Worm (Caenorhabditis elegans): ENCODE data around the gene scd-2.

ce11 chrV:6652051-6652450 lies 19.0 kb downstream of the scd-2 start, which contains the start of gene T10H9.8:
- TF ChIP-seq nhr-237 (tag; optimal IDR thresholded peaks at IDR 0.05) = no peak
- TF ChIP-seq nhr-12 (tag; optimal IDR thresholded peaks at IDR 0.05) = no peak
- no peak for TF ChIP-seq zip-4 (GFP tag; optimal IDR thresholded peaks at IDR 0.05)
- TF ChIP-seq snpc-4 (tag; optimal IDR thresholded peaks at IDR 0.05) = no peak
- TF ChIP-seq tbx-2 (tag; optimal IDR thresholded peaks at IDR 0.05) = no peak
- no peak for TF ChIP-seq xbp-1 (tag; optimal IDR thresholded peaks at IDR 0.05)
- no peak for TF ChIP-seq sup-37 (GFP tag; optimal IDR thresholded peaks at IDR 0.05)
- no peak for TF ChIP-seq lsy-2 (tag; optimal IDR thresholded peaks at IDR 0.05)

All from whole organism, L1 larva.